Worm (Caenorhabditis elegans) whole organism, L4 larva: ENCODE data around the gene ZK617.26.

ENCODE experiments used
- F26F4.8 ChIP-seq: fragments of 200-800 bp; sonication (Bioruptor generic); conservative IDR thresholded peaks from 2 replicates; pipeline ENCODE4 v1.3.6; 2022; ENCODE audit warnings: missing genetic modification characterization, missing compliant biosample characterization
- R02D3.7 ChIP-seq: fragments of 150-350 bp; sonication (generic microtip); optimal IDR thresholded peaks from 3 replicates; lab custom pipeline; 2014; ENCODE audit warnings: missing biosample characterization, missing genetic modification characterization
- T20F7.1 ChIP-seq: fragments of 200-800 bp; sonication (Bioruptor generic); optimal IDR thresholded peaks from 2 replicates; lab custom pipeline; 2018; ENCODE audit warnings: mild to moderate bottlenecking, missing genetic modification characterization, missing compliant biosample characterization
- T26A8.4 ChIP-seq: fragments of 200-800 bp; sonication (Bioruptor generic); IDR thresholded peaks from 2 replicates; pipeline ENCODE4 v1.3.6; 2022; ENCODE audit warnings: missing genetic modification characterization, missing compliant biosample characterization
- Y105C5A.15 ChIP-seq: fragments of 200-800 bp; sonication (Bioruptor generic); IDR thresholded peaks from 2 replicates; pipeline ENCODE4 v1.3.6; 2022; ENCODE audit warnings: missing genetic modification characterization, missing compliant biosample characterization
- Y5F2A.4 ChIP-seq: fragments of 200-800 bp; sonication (Bioruptor generic); optimal IDR thresholded peaks from 2 replicates; lab custom pipeline; 2018; ENCODE audit warnings: mild to moderate bottlenecking, missing genetic modification characterization, missing compliant biosample characterization
- ZK546.5 ChIP-seq, 2 experiments: sonication (generic microtip); optimal IDR thresholded peaks; 2 replicates each; lab custom pipeline; 2017; ENCODE audit warnings: missing biosample characterization in 2 of 2, missing genetic modification characterization in 2 of 2
- aha-1 ChIP-seq: fragments of 150-350 bp; peaks from one replicate; lab custom pipeline; 2014; ENCODE audit warnings: missing biosample characterization, missing genetic modification characterization
- ama-1 ChIP-seq: fragments of 150-350 bp; optimal IDR thresholded peaks from 2 replicates; lab custom pipeline; 2014; ENCODE audit warnings: inconsistent platforms, mixed read lengths
- arid-1 ChIP-seq: fragments of 200-800 bp; sonication (Bioruptor generic); conservative IDR thresholded peaks from 2 replicates; pipeline ENCODE4 v1.3.6; 2022; ENCODE audit warnings: missing genetic modification reagents, missing genetic modification characterization, missing compliant biosample characterization
- attf-4 ChIP-seq: sonication (generic microtip); optimal IDR thresholded peaks from 3 replicates; lab custom pipeline; 2017; ENCODE audit warnings: missing biosample characterization, missing genetic modification characterization
- ceh-20 ChIP-seq: fragments of 200-800 bp; sonication (Bioruptor generic); IDR thresholded peaks from 2 replicates; pipeline ENCODE4 v1.3.6; 2022; ENCODE audit warnings: missing genetic modification reagents, missing genetic modification characterization, missing compliant biosample characterization
- ceh-32 ChIP-seq: sonication (generic microtip); optimal IDR thresholded peaks from 2 replicates; lab custom pipeline; 2016; ENCODE audit warnings: mild to moderate bottlenecking, missing genetic modification characterization, missing compliant biosample characterization; ENCODE audit not compliant: poor library complexity
- ceh-62 ChIP-seq: sonication (generic microtip); optimal IDR thresholded peaks from 2 replicates; lab custom pipeline; 2017; ENCODE audit warnings: missing biosample characterization, missing genetic modification characterization
- ctbp-1 ChIP-seq: fragments of 200-800 bp; sonication (Bioruptor generic); IDR thresholded peaks from 2 replicates; pipeline ENCODE4 v1.3.6; 2022; ENCODE audit warnings: missing genetic modification reagents, missing genetic modification characterization, missing compliant biosample characterization
- daf-12 ChIP-seq: fragments of 150-350 bp; optimal IDR thresholded peaks from 2 replicates; lab custom pipeline; 2014; ENCODE audit warnings: missing biosample characterization, missing genetic modification reagents, missing genetic modification characterization
- daf-16 ChIP-seq, 3 experiments: sonication (generic microtip); optimal IDR thresholded peaks; 2 replicates each; lab custom pipeline; 2016 to 2017; ENCODE audit warnings: missing genetic modification characterization in 3 of 3, missing genetic modification reagents in 3 of 3, mild to moderate bottlenecking in 2 of 3, missing compliant biosample characterization in 2 of 3, missing biosample characterization in 1 of 3, moderate library complexity in 1 of 3
- dmd-6 ChIP-seq: fragments of 200-800 bp; sonication (Bioruptor generic); IDR thresholded peaks from 2 replicates; pipeline ENCODE4 v1.3.6; 2022; ENCODE audit warnings: missing genetic modification reagents, missing genetic modification characterization, missing compliant biosample characterization
- dpl-1 ChIP-seq: fragments of 150-350 bp; optimal IDR thresholded peaks from 2 replicates; lab custom pipeline; 2014; ENCODE audit warnings: missing biosample characterization, missing genetic modification reagents, missing genetic modification characterization
- duxl-1 ChIP-seq: sonication (generic microtip); optimal IDR thresholded peaks from 2 replicates; lab custom pipeline; 2016; ENCODE audit warnings: mild to moderate bottlenecking, missing genetic modification characterization, moderate library complexity, missing compliant biosample characterization; ENCODE audit not compliant: poor library complexity
- dve-1 ChIP-seq: sonication (generic microtip); optimal IDR thresholded peaks from 2 replicates; lab custom pipeline; 2017; ENCODE audit warnings: antibody characterized with exemption, mild to moderate bottlenecking, missing genetic modification characterization, missing compliant biosample characterization; ENCODE audit not compliant: insufficient read depth
- hlh-30 ChIP-seq: sonication (generic microtip); optimal IDR thresholded peaks from 2 replicates; lab custom pipeline; 2017; ENCODE audit warnings: antibody characterized with exemption, mild to moderate bottlenecking, missing genetic modification characterization, missing compliant biosample characterization; ENCODE audit not compliant: insufficient read depth
- hmg-1.1 ChIP-seq: fragments of 200-800 bp; sonication (Bioruptor generic); IDR thresholded peaks from 2 replicates; pipeline ENCODE4 v1.3.6; 2022; ENCODE audit warnings: missing genetic modification reagents, missing genetic modification characterization, missing compliant biosample characterization
- jun-1 ChIP-seq: fragments of 150-350 bp; optimal IDR thresholded peaks from 2 replicates; lab custom pipeline; 2014; ENCODE audit warnings: missing biosample characterization, missing genetic modification reagents, missing genetic modification characterization
- lin-38 ChIP-seq: fragments of 200-800 bp; sonication (Bioruptor generic); IDR thresholded peaks from 2 replicates; pipeline ENCODE4 v1.3.6; 2022; ENCODE audit warnings: missing genetic modification reagents, missing genetic modification characterization, missing compliant biosample characterization
- lsy-2 ChIP-seq, 2 experiments: fragments of 150-350 bp in 1 of 2; sonication (generic microtip) in 1 of 2; optimal IDR thresholded peaks; 2 replicates each; lab custom pipeline; 2014 to 2017; ENCODE audit warnings: missing biosample characterization in 2 of 2, missing genetic modification characterization in 2 of 2
- madf-5 ChIP-seq, 2 experiments: fragments of 200-800 bp; sonication (Bioruptor generic); IDR thresholded peaks; 2 replicates each; pipeline ENCODE4 v1.3.6; 2022; ENCODE audit warnings: missing compliant biosample characterization in 2 of 2, missing genetic modification characterization in 2 of 2
- mep-1 ChIP-seq: fragments of 150-350 bp; sonication (generic microtip); optimal IDR thresholded peaks from 3 replicates; lab custom pipeline; 2014; ENCODE audit warnings: missing biosample characterization, missing genetic modification characterization
- mes-2 ChIP-seq: sonication (generic microtip); optimal IDR thresholded peaks from 2 replicates; lab custom pipeline; 2016; ENCODE audit warnings: missing genotype, mild to moderate bottlenecking, missing genetic modification characterization, missing compliant biosample characterization; ENCODE audit not compliant: poor library complexity, severe bottlenecking
- nhr-102 ChIP-seq: sonication (generic microtip); optimal IDR thresholded peaks from 2 replicates; lab custom pipeline; 2016; ENCODE audit warnings: mild to moderate bottlenecking, missing genetic modification characterization, moderate library complexity, missing compliant biosample characterization
- nhr-111 ChIP-seq: fragments of 200-800 bp; sonication (Bioruptor generic); optimal IDR thresholded peaks from 2 replicates; lab custom pipeline; 2018; ENCODE audit warnings: mild to moderate bottlenecking, missing genetic modification characterization, missing compliant biosample characterization
- nhr-48 ChIP-seq: sonication (generic microtip); optimal IDR thresholded peaks from 2 replicates; lab custom pipeline; 2016; ENCODE audit warnings: mild to moderate bottlenecking, missing genetic modification characterization, missing compliant biosample characterization
- nhr-6 ChIP-seq: fragments of 150-350 bp; optimal IDR thresholded peaks from 2 replicates; lab custom pipeline; 2014; ENCODE audit warnings: missing biosample characterization, missing genetic modification characterization
- nhr-76 ChIP-seq: fragments of 150-350 bp; optimal IDR thresholded peaks from 2 replicates; lab custom pipeline; 2014; ENCODE audit warnings: missing biosample characterization, missing genetic modification characterization
- nhr-77 ChIP-seq: fragments of 150-350 bp; optimal IDR thresholded peaks from 2 replicates; lab custom pipeline; 2014; ENCODE audit warnings: missing biosample characterization, missing genetic modification characterization
- pha-4 ChIP-seq, 2 experiments: fragments of 150-350 bp in 1 of 2; fragments of 200-800 bp in 1 of 2; sonication (Bioruptor generic) in 1 of 2; IDR thresholded peaks in 1 of 2; optimal IDR thresholded peaks in 1 of 2; 2 replicates each; pipeline versions ENCODE4 v1.3.6 to Lab custom; 2014 to 2022; ENCODE audit warnings: missing genetic modification characterization in 2 of 2, missing genetic modification reagents in 2 of 2, missing biosample characterization in 1 of 2, missing compliant biosample characterization in 1 of 2
- rbr-2 ChIP-seq: sonication (generic microtip); optimal IDR thresholded peaks from 2 replicates; lab custom pipeline; 2016; ENCODE audit warnings: missing genotype, missing genetic modification characterization, missing compliant biosample characterization
- saeg-2 ChIP-seq: fragments of 200-800 bp; sonication (Bioruptor generic); IDR thresholded peaks from 2 replicates; pipeline ENCODE4 v1.3.6; 2022; ENCODE audit warnings: missing genetic modification reagents, missing genetic modification characterization, missing compliant biosample characterization
- snpc-4 ChIP-seq: fragments of 150-350 bp; optimal IDR thresholded peaks from 2 replicates; lab custom pipeline; 2014; ENCODE audit warnings: missing biosample characterization, missing genetic modification characterization
- tra-1 ChIP-seq: fragments of 200-800 bp; sonication (Bioruptor generic); IDR thresholded peaks from 2 replicates; pipeline ENCODE4 v1.3.6; 2022; ENCODE audit warnings: missing genetic modification reagents, missing genetic modification characterization, missing compliant biosample characterization
- vab-7 ChIP-seq: fragments of 200-800 bp; sonication (Bioruptor generic); IDR thresholded peaks from 2 replicates; pipeline ENCODE4 v1.3.6; 2022; ENCODE audit warnings: missing genetic modification reagents, missing genetic modification characterization, missing compliant biosample characterization
- zag-1 ChIP-seq: fragments of 150-350 bp; optimal IDR thresholded peaks from 2 replicates; lab custom pipeline; 2014; ENCODE audit warnings: missing biosample characterization, missing genetic modification characterization
- zip-2 ChIP-seq: fragments of 150-350 bp; optimal IDR thresholded peaks from 2 replicates; lab custom pipeline; 2014; ENCODE audit warnings: missing biosample characterization, missing genetic modification characterization
- ztf-11 ChIP-seq: fragments of 150-350 bp; optimal IDR thresholded peaks from 2 replicates; lab custom pipeline; 2014; ENCODE audit warnings: missing biosample characterization, missing genetic modification characterization
- ztf-7 ChIP-seq: fragments of 150-350 bp; optimal IDR thresholded peaks from 2 replicates; lab custom pipeline; 2014; ENCODE audit warnings: missing biosample characterization, missing genetic modification characterization

Gene ZK617.26

DNA sequence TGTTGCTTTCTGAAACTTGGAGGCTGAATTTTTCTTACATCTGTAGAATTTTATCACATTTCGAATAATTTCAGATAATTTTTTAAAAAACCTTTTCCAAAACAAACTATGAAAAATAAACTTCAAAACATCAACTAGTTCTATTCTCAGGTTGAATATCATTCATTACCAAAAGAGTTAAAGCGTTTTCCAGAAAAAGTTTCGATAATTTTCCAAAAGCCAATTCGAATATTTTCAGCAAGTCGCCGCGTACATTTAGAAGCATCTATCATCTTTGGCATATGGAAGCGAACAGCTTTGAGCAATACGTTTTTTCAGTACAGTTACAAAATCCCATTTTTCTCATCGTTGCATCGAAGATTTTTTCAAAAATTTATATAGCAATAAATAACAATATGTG, 26.2 kb upstream of the ZK617.26 start:
- TF ChIP-seq duxl-1 (peak; percentile 4), nhr-102 (peak; percentile 38), ztf-7 (tag; lab: Kevin White, UChicago) (peak; percentile 27), madf-5 (GFP tag; IDR thresholded peaks at IDR 0.05; lab: Robert Waterston, UW) (0 out of 4 replicates have a peak, but pooled peaks of 1 of the 2 experiments have one; percentile 12), daf-16 (GFP tag; optimal IDR thresholded peaks at IDR 0.05; lab: Kevin White, UChicago) (no peak), daf-16 (tag; optimal IDR thresholded peaks at IDR 0.05; lab: Kevin White, UChicago) (peak; percentile 43), jun-1 (tag; lab: Kevin White, UChicago) (no peak), snpc-4 (tag; lab: Kevin White, UChicago) (no peak), dpl-1 (GFP tag; lab: Kevin White, UChicago) (no peak), pha-4 (GFP tag; IDR thresholded peaks at IDR 0.05; lab: Robert Waterston, UW) (no peak), pha-4 (tag; optimal IDR thresholded peaks at IDR 0.05; lab: Kevin White, UChicago) (no peak), lin-38 (GFP tag; lab: Robert Waterston, UW) (peak; percentile 32; the same call in 1 of the 2 replicates), T20F7.1 (GFP tag; lab: Kevin White, UChicago) (peak; percentile 0), Y105C5A.15 (GFP tag; lab: Robert Waterston, UW) (0 out of 2 replicates have a peak, but pooled peaks have one; percentile 38), ceh-20 (GFP tag; lab: Robert Waterston, UW) (no peak), attf-4 (tag; lab: Kevin White, UChicago) (no peak), ZK546.5 (tag; optimal IDR thresholded peaks at IDR 0.05; lab: Kevin White, UChicago) (no peak), zip-2 (no peak), hlh-30 (peak; percentile 5), rbr-2 (tag; lab: Kevin White, UChicago) (peak; percentile 6), ceh-32 (tag; lab: Kevin White, UChicago) (no peak), hmg-1.1 (GFP tag; lab: Robert Waterston, UW) (no peak), tra-1 (GFP tag; lab: Robert Waterston, UW) (no peak), dve-1 (tag; lab: Kevin White, UChicago) (peak; percentile 26), R02D3.7 (tag; lab: Kevin White, UChicago) (no peak), zag-1 (tag; lab: Kevin White, UChicago) (no peak), lsy-2 (tag; optimal IDR thresholded peaks at IDR 0.05; lab: Kevin White, UChicago) (peak in 1 of 2 experiments; percentile 76), vab-7 (GFP tag; lab: Robert Waterston, UW) (no peak), nhr-76 (tag; lab: Kevin White, UChicago) (no peak), mes-2 (tag; lab: Kevin White, UChicago) (peak; percentile 23), nhr-77 (tag; lab: Kevin White, UChicago) (peak; percentile 34), saeg-2 (GFP tag; lab: Robert Waterston, UW) (no peak), arid-1 (GFP tag; lab: Robert Waterston, UW) (peak; percentile 49; the same call in 1 of the 2 replicates), ctbp-1 (GFP tag; lab: Robert Waterston, UW) (no peak), dmd-6 (no peak), mep-1 (peak; percentile 73), nhr-48 (tag; lab: Kevin White, UChicago) (peak; percentile 23)

DNA sequence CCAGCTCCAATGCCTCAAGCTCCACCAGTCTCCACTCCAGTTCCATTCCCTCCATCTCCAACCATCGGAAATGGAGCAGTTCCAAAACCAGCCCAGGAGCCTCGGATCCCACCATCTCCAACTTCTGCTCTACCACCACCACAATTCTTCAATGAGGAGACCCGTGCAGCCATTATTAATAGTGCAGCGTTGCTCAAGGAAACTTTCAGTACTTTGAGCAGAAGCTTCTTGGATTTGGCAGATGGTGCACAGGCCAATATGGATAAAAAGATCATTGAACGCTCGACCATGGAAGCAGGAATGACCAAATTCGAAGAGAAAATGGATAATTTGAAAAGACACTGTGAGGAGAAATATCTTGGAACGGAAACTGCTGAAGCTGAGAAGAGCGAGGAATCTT, 24.7 kb upstream of the ZK617.26 start:
- no peak for TF ChIP-seq ama-1 (lab: Kevin White, UChicago)
- TF ChIP-seq T26A8.4 (GFP tag; lab: Robert Waterston, UW): no peak
- TF ChIP-seq daf-12 (tag; lab: Kevin White, UChicago): no peak
- TF ChIP-seq snpc-4 (tag; lab: Kevin White, UChicago): no peak
- TF ChIP-seq ceh-62 (tag; lab: Kevin White, UChicago): no peak
- TF ChIP-seq aha-1 (tag; lab: Kevin White, UChicago): peak; percentile 94
- peak; percentile 0 for TF ChIP-seq nhr-102
- no peak for TF ChIP-seq nhr-6
- TF ChIP-seq lsy-2 (tag; optimal IDR thresholded peaks at IDR 0.05; lab: Kevin White, UChicago): no peak
- TF ChIP-seq F26F4.8 (GFP tag; lab: Robert Waterston, UW): no peak
- TF ChIP-seq nhr-111 (GFP tag; lab: Kevin White, UChicago): no peak
- peak; percentile 39 for TF ChIP-seq Y5F2A.4 (GFP tag; lab: Kevin White, UChicago)
- no peak for TF ChIP-seq lin-38 (GFP tag; lab: Robert Waterston, UW)
- no peak for TF ChIP-seq ztf-11 (tag; lab: Kevin White, UChicago)
- TF ChIP-seq zag-1 (tag; lab: Kevin White, UChicago): no peak
